Fruit fly (Drosophila melanogaster): Measurements from ENCODE around the gene Prp6.
A peak's percentile ranks its signal among the peaks of the same experiment; 100 is the strongest.

Gene Prp6

DNA sequence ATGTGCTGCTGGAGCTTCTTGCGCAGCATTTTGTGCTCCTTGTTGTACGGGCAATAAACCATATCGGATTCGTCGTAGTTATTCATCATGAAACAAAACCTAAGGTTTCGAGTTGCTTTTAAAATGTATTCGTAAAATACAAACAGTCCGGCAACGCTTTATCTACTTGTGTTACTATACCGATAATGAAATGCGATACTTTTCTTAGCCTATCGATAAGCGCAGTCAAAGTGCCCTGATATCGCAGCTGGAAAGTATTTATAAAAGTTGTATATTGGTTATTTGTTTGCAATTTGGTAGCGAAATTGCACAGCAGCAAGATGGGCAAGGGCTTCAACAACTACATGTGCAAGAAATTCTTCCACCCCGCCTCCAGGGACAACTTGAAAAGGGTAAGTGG lies 3.8 kb upstream of the Prp6 start, which contains the start of the genes arx and CG6843 (continued):
- TF ChIP-seq gfzf (GFP tag; optimal IDR thresholded peaks at IDR 0.05), result peak; percentile 28
- no peak for TF ChIP-seq CG7357 (GFP tag; IDR thresholded peaks at IDR 0.05)
- TF ChIP-seq Xrp1 (GFP tag; IDR thresholded peaks at IDR 0.05), result no peak
- TF ChIP-seq Elba2 (GFP tag; optimal IDR thresholded peaks at IDR 0.05), result no peak
- no peak for TF ChIP-seq CG12744 (GFP tag; optimal IDR thresholded peaks at IDR 0.05)
- no peak for TF ChIP-seq croc (GFP tag; conservative IDR thresholded peaks at IDR 0.05)
- no peak for TF ChIP-seq Atf-2 (GFP tag; optimal IDR thresholded peaks at IDR 0.05)
- TF ChIP-seq HLH54F (GFP tag; optimal IDR thresholded peaks at IDR 0.05), result no peak
- TF ChIP-seq Dek (tag; optimal IDR thresholded peaks at IDR 0.05), result no peak
- TF ChIP-seq schlank (tag; optimal IDR thresholded peaks at IDR 0.05), result no peak
- TF ChIP-seq gcm (GFP tag; optimal IDR thresholded peaks at IDR 0.05), result no peak
- no peak for TF ChIP-seq her (GFP tag; optimal IDR thresholded peaks at IDR 0.05)
- no peak for TF ChIP-seq eyg (GFP tag; optimal IDR thresholded peaks at IDR 0.05)
- no peak for TF ChIP-seq Hmr (GFP tag; optimal IDR thresholded peaks at IDR 0.05)
- TF ChIP-seq H15 (GFP tag; IDR thresholded peaks at IDR 0.05), result no peak
- no peak for TF ChIP-seq nom (GFP tag; optimal IDR thresholded peaks at IDR 0.05)
- peak; percentile 83 for TF ChIP-seq HLH4C (GFP tag; IDR thresholded peaks at IDR 0.05; ENCODE audit: partially characterized antibody)
- no peak for TF ChIP-seq CG8924 (tag; optimal IDR thresholded peaks at IDR 0.05)
- TF ChIP-seq lbe (GFP tag; optimal IDR thresholded peaks at IDR 0.05), result no peak
- peak; percentile 64 for TF ChIP-seq CG17186 (GFP tag; optimal IDR thresholded peaks at IDR 0.05)
- peak; percentile 41 for TF ChIP-seq phol (tag; optimal IDR thresholded peaks at IDR 0.05)
- no peak for TF ChIP-seq CG10654 (GFP tag; optimal IDR thresholded peaks at IDR 0.05)
- TF ChIP-seq CG18599 (GFP tag; optimal IDR thresholded peaks at IDR 0.05), result no peak
- no peak for TF ChIP-seq Chrac-16 (GFP tag; optimal IDR thresholded peaks at IDR 0.05)
- no peak for TF ChIP-seq Nf-YC (tag; optimal IDR thresholded peaks at IDR 0.05)
- peak; percentile 14 for TF ChIP-seq CoRest (tag; optimal IDR thresholded peaks at IDR 0.05)
- TF ChIP-seq sd (tag; optimal IDR thresholded peaks at IDR 0.05), result no peak
- TF ChIP-seq eve (GFP tag; optimal IDR thresholded peaks at IDR 0.05), result no peak
- TF ChIP-seq Doc2 (GFP tag; IDR thresholded peaks at IDR 0.05), result no peak
- no peak for TF ChIP-seq dysf (GFP tag; IDR thresholded peaks at IDR 0.05)
- no peak for TF ChIP-seq CG3163 (GFP tag; optimal IDR thresholded peaks at IDR 0.05)
- TF ChIP-seq CG6791 (GFP tag; IDR thresholded peaks at IDR 0.05; ENCODE audit: partially characterized antibody), result peak; percentile 93
- no peak for TF ChIP-seq Hand (GFP tag; optimal IDR thresholded peaks at IDR 0.05)
- no peak for TF ChIP-seq Jarid2 (GFP tag; optimal IDR thresholded peaks at IDR 0.05)
- TF ChIP-seq Poxn (GFP tag; IDR thresholded peaks at IDR 0.05), result no peak
- TF ChIP-seq CG7271 (tag; optimal IDR thresholded peaks at IDR 0.05), result no peak
- TF ChIP-seq az2 (GFP tag; optimal IDR thresholded peaks at IDR 0.05), result no peak
- TF ChIP-seq cg (GFP tag; optimal IDR thresholded peaks at IDR 0.05), result no peak
- no peak for TF ChIP-seq jing (GFP tag; optimal IDR thresholded peaks at IDR 0.05)
- no peak for TF ChIP-seq Eip74EF (GFP tag; optimal IDR thresholded peaks at IDR 0.05)
- no peak for TF ChIP-seq HHEX (GFP tag; optimal IDR thresholded peaks at IDR 0.05)
- no peak for TF ChIP-seq CG1602 (GFP tag; optimal IDR thresholded peaks at IDR 0.05)
- TF ChIP-seq hth (optimal IDR thresholded peaks at IDR 0.05), result no peak
- no peak for TF ChIP-seq nerfin-1 (tag; optimal IDR thresholded peaks at IDR 0.05)
- no peak for TF ChIP-seq CG10147 (GFP tag; optimal IDR thresholded peaks at IDR 0.05)
- no peak for TF ChIP-seq fd3F (GFP tag; optimal IDR thresholded peaks at IDR 0.05)
- no peak for TF ChIP-seq CG32772 (GFP tag; IDR thresholded peaks at IDR 0.05)
- TF ChIP-seq CG4328 (GFP tag; optimal IDR thresholded peaks at IDR 0.05), result no peak
- TF ChIP-seq hb (GFP tag; IDR thresholded peaks at IDR 0.05; ENCODE audit: partially characterized antibody), result peak; percentile 79
- no peak for TF ChIP-seq gem (tag; optimal IDR thresholded peaks at IDR 0.05)
- peak; percentile 74 for TF ChIP-seq Med (GFP tag)

All from whole organism, embryonic.